Worm (Caenorhabditis elegans): ENCODE data around the gene ragc-1.

Gene ragc-1

ce11 chrIV:11623759-11624287 lies 19.1 kb upstream of the ragc-1 start:
- no peak for TF ChIP-seq cebp-1 (GFP tag; IDR thresholded peaks at IDR 0.05)
- TF ChIP-seq cebp-1 (tag; optimal IDR thresholded peaks at IDR 0.05) = peak; percentile 14
- no peak for TF ChIP-seq ekl-4 (GFP tag; IDR thresholded peaks at IDR 0.05)
- TF ChIP-seq nhr-80 (tag; optimal IDR thresholded peaks at IDR 0.05) = peak; percentile 66

DNA sequence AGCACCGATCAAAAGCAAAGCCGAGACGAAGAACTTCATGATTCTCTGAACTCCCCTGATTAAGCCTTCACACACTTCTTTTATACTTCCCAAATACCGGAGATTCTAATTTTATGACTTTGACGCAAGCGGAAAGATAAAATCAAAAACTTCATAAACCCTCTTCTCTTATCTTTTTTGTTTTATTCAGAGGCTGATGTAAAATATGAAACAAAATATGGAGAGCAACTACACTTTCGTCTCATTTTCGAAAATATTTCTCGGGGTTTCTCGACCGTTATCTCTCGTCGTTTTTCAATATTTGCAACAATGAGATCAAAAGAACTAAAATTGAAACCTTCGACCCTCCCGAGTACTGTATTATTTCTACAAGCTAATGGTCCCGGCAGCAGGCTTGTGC lies 18.3 kb upstream of the ragc-1 start, which contains the start of gene lys-4:
Gene lys-4 (minus strand): TSS at position 115 of the 400 bp plus-strand sequence.
- no peak for TF ChIP-seq ceh-79 (tag; optimal IDR thresholded peaks at IDR 0.05)
- TF ChIP-seq ceh-40 (GFP tag; IDR thresholded peaks at IDR 0.05) = no peak
- TF ChIP-seq hrde-1 (tag; optimal IDR thresholded peaks at IDR 0.05; ENCODE audit: borderline replicate concordance) = no peak
- TF ChIP-seq T07F8.4 (tag; optimal IDR thresholded peaks at IDR 0.05) = no peak
- no peak for TF ChIP-seq K12H6.12 (tag; optimal IDR thresholded peaks at IDR 0.05)
- TF ChIP-seq him-1 (tag; optimal IDR thresholded peaks at IDR 0.05) = no peak
- no peak for TF ChIP-seq T26A5.8 (tag; optimal IDR thresholded peaks at IDR 0.05)
- TF ChIP-seq ceh-91 (GFP tag; IDR thresholded peaks at IDR 0.05) = no peak
- no peak for TF ChIP-seq ama-1 (optimal IDR thresholded peaks at IDR 0.05)
- TF ChIP-seq ama-1 (GFP tag; optimal IDR thresholded peaks at IDR 0.05) = no peak
- TF ChIP-seq F57A8.1 (GFP tag; optimal IDR thresholded peaks at IDR 0.05) = no peak
- no peak for TF ChIP-seq hmg-1.2 (GFP tag; IDR thresholded peaks at IDR 0.05)
- no peak for TF ChIP-seq nhr-179 (tag; optimal IDR thresholded peaks at IDR 0.05)
- TF ChIP-seq Y56A3A.18 (GFP tag; IDR thresholded peaks at IDR 0.05) = no peak
- no peak for TF ChIP-seq hlh-12 (tag; optimal IDR thresholded peaks at IDR 0.05)
- no peak for TF ChIP-seq snpc-4 (GFP tag; optimal IDR thresholded peaks at IDR 0.05)
- no peak for TF ChIP-seq snpc-4 (tag; optimal IDR thresholded peaks at IDR 0.05)
- TF ChIP-seq Y53G8AR.9 (GFP tag; conservative IDR thresholded peaks at IDR 0.05) = no peak
- TF ChIP-seq attf-5 (GFP tag; optimal IDR thresholded peaks at IDR 0.05) = no peak
- TF ChIP-seq snpc-1.1 (tag; optimal IDR thresholded peaks at IDR 0.05; ENCODE audit: insufficient read depth) = no peak
- no peak for TF ChIP-seq aptf-3 (GFP tag; IDR thresholded peaks at IDR 0.05)

DNA sequence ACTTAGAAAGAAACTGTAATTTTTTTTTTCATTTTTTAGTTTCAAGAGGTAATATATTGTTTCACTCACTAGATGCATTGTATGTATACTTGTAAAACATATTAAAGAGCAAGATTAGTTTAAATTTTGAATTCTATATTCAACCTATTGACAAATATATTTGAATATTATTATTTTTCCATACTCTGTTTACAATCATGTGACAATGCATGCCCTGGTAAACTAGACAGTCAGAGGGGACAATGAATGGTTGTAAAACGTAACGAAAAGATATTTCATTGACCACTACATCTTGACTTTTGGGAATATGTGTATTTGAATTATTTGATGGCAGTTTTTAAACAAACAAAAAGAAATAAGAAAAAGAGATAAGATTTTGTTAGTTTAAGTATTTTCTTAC lies 17.6 kb upstream of the ragc-1 start:
- no peak for TF ChIP-seq gei-17 (GFP tag; optimal IDR thresholded peaks at IDR 0.05)
- TF ChIP-seq unc-62 (GFP tag; optimal IDR thresholded peaks at IDR 0.05) = no peak
- no peak for TF ChIP-seq nfya-1 (tag; optimal IDR thresholded peaks at IDR 0.05; ENCODE audit: borderline replicate concordance, insufficient read depth)
- no peak for TF ChIP-seq die-1 (tag; optimal IDR thresholded peaks at IDR 0.05)
- TF ChIP-seq ztf-18 (tag; optimal IDR thresholded peaks at IDR 0.05) = no peak
- TF ChIP-seq ceh-27 (GFP tag; optimal IDR thresholded peaks at IDR 0.05) = no peak
- TF ChIP-seq ceh-100 (GFP tag; IDR thresholded peaks at IDR 0.05) = no peak
- TF ChIP-seq F57A8.1 (GFP tag; optimal IDR thresholded peaks at IDR 0.05) = no peak

ce11 chrIV:11620909-11621308 lies 16.2 kb upstream of the ragc-1 start, which contains the start of gene dsl-5:
dsl-5 (minus strand) TSS chrIV:11621009.
- TF ChIP-seq atf-7 (tag; optimal IDR thresholded peaks at IDR 0.05) (peak; percentile 43), lin-26 (GFP tag; IDR thresholded peaks at IDR 0.05) (no peak)

ce11 chrIV:11616543-11616942 lies 11.8 kb upstream of the ragc-1 start:
- 0 out of 2 replicates have a peak, but pooled peaks have one; percentile 68 for TF ChIP-seq F37B4.10 (GFP tag; IDR thresholded peaks at IDR 0.05)
- TF ChIP-seq mcd-1 (GFP tag; IDR thresholded peaks at IDR 0.05) = peak; percentile 42; the same call in 1 of the 2 replicates
- TF ChIP-seq egrh-3 (GFP tag; IDR thresholded peaks at IDR 0.05) = peak; percentile 90; the same call in 1 of the 2 replicates
- TF ChIP-seq nhr-120 (GFP tag; IDR thresholded peaks at IDR 0.05) = peak; percentile 64; the same call in 1 of the 2 replicates
- TF ChIP-seq nfyb-1 (GFP tag; IDR thresholded peaks at IDR 0.05) = 0 out of 2 replicates have a peak, but pooled peaks have one; percentile 44
